Worm (Caenorhabditis elegans): ENCODE measurements around the gene C02F5.14.
A peak's percentile ranks its signal among the peaks of the same experiment; 100 is the strongest.

Gene C02F5.14

DNA sequence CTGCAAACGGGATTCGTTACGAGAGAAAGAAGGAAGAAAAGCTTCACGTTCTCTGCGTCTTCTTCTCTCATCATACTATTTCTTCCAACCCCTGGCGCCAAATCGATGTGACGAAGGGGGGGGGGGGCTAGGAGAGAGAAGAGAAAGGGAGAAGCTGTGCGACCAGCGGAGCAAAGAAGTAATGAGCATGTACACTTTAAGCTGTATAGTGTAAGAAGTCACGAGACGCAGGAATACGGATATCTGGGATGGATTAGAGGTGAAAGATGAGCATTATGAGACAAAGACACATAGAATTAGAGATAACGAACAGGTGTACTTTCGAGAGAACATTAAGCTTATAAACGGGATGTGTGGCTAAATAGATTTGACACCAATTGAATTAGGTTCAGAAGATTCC, 33.6 kb downstream of the C02F5.14 start (continued):
- TF ChIP-seq dve-1 (tag; optimal IDR thresholded peaks at IDR 0.05; ENCODE audit: insufficient read depth) (no peak), egl-27 (tag; optimal IDR thresholded peaks at IDR 0.05) (no peak), mep-1 (tag; optimal IDR thresholded peaks at IDR 0.05) (no peak), pha-4 (GFP tag; IDR thresholded peaks at IDR 0.05) (no peak), pha-4 (tag; optimal IDR thresholded peaks at IDR 0.05) (no peak), fkh-10 (GFP tag; optimal IDR thresholded peaks at IDR 0.05) (peak; percentile 45), F10B5.3 (tag; optimal IDR thresholded peaks at IDR 0.05) (no peak), hlh-30 (tag; optimal IDR thresholded peaks at IDR 0.05; ENCODE audit: insufficient read depth) (peak; percentile 66), ceh-20 (GFP tag; IDR thresholded peaks at IDR 0.05) (0 out of 2 replicates have a peak, but pooled peaks have one; percentile 10), arid-1 (GFP tag; conservative IDR thresholded peaks at IDR 0.05) (no peak), zip-11 (GFP tag; IDR thresholded peaks at IDR 0.05) (no peak), lin-29 (GFP tag; IDR thresholded peaks at IDR 0.05) (no peak), hmg-1.1 (GFP tag; IDR thresholded peaks at IDR 0.05) (no peak), dmd-9 (GFP tag; IDR thresholded peaks at IDR 0.05) (no peak), ceh-44 (GFP tag; IDR thresholded peaks at IDR 0.05) (no peak), set-16 (GFP tag; IDR thresholded peaks at IDR 0.05) (no peak), skn-1 (tag; optimal IDR thresholded peaks at IDR 0.05) (no peak), lin-39 (tag; optimal IDR thresholded peaks at IDR 0.05) (no peak), hif-1 (tag; optimal IDR thresholded peaks at IDR 0.05) (no peak), Y105C5A.15 (GFP tag; IDR thresholded peaks at IDR 0.05) (no peak), zag-1 (tag; optimal IDR thresholded peaks at IDR 0.05) (no peak), lsy-2 (tag; optimal IDR thresholded peaks at IDR 0.05) (peak in 1 of 2 experiments; percentile 46), ceh-28 (tag; optimal IDR thresholded peaks at IDR 0.05) (peak; percentile 22), nhr-25 (tag; optimal IDR thresholded peaks at IDR 0.05; ENCODE audit: borderline replicate concordance, insufficient read depth) (no peak), jun-1 (tag; optimal IDR thresholded peaks at IDR 0.05) (no peak), ZK337.2 (GFP tag; IDR thresholded peaks at IDR 0.05) (no peak), nhr-6 (tag; optimal IDR thresholded peaks at IDR 0.05) (no peak), mes-2 (tag; optimal IDR thresholded peaks at IDR 0.05; ENCODE audit: poor library complexity, severe bottlenecking) (no peak), tra-1 (GFP tag; IDR thresholded peaks at IDR 0.05) (no peak), mdt-29 (GFP tag; IDR thresholded peaks at IDR 0.05) (no peak), tag-97 (GFP tag; IDR thresholded peaks at IDR 0.05) (no peak), daf-12 (tag; optimal IDR thresholded peaks at IDR 0.05) (no peak), egl-43 (GFP tag; IDR thresholded peaks at IDR 0.05) (no peak), nhr-48 (tag; optimal IDR thresholded peaks at IDR 0.05) (no peak), Y5F2A.4 (GFP tag; optimal IDR thresholded peaks at IDR 0.05) (no peak), nhr-76 (tag; optimal IDR thresholded peaks at IDR 0.05) (no peak), ztf-7 (tag; optimal IDR thresholded peaks at IDR 0.05) (no peak), aha-1 (tag) (no peak), nhr-237 (tag; optimal IDR thresholded peaks at IDR 0.05) (no peak), snpc-4 (tag; optimal IDR thresholded peaks at IDR 0.05) (no peak), ceh-82 (tag; optimal IDR thresholded peaks at IDR 0.05) (no peak), pqm-1 (tag; optimal IDR thresholded peaks at IDR 0.05) (no peak), gei-8 (GFP tag; optimal IDR thresholded peaks at IDR 0.05) (no peak), nhr-102 (tag; optimal IDR thresholded peaks at IDR 0.05) (no peak), lin-15B (tag; optimal IDR thresholded peaks at IDR 0.05) (no peak), ama-1 (optimal IDR thresholded peaks at IDR 0.05) (no peak), ctbp-1 (GFP tag; IDR thresholded peaks at IDR 0.05) (peak; percentile 28; the same call in 1 of the 2 replicates), R02D3.7 (tag; optimal IDR thresholded peaks at IDR 0.05) (no peak), daf-8 (GFP tag; IDR thresholded peaks at IDR 0.05) (no peak), vab-7 (GFP tag; IDR thresholded peaks at IDR 0.05) (0 out of 2 replicates have a peak, but pooled peaks have one; percentile 35), lin-13 (GFP tag; optimal IDR thresholded peaks at IDR 0.05) (no peak), dmd-8 (GFP tag; IDR thresholded peaks at IDR 0.05) (no peak)
